Worm (Caenorhabditis elegans): ENCODE results near the gene F16H6.4.

DNA sequence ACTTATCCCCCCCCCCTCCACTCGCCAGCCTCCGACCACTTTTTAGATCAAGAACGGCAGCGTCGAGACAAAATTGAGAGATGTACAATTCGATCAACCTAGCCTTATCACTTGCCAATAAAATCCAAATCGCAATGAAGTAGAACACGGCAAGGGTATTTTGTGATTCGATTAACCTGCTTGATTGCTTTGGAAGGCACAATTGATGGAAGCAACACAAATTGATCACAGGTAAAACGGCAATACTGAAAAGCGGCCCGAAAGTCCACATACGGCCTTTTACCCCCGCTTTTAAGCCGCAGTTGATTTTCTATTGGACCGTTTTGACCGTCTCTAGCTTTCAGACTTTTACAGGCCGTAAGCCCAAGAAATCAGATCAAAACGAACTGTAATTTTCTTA is 10.2 kb upstream of the F16H6.4 start, which contains the start of gene clec-245:
- TF ChIP-seq lin-1 (GFP tag; IDR thresholded peaks at IDR 0.05), result no peak
- no peak for TF ChIP-seq arid-1 (GFP tag; conservative IDR thresholded peaks at IDR 0.05)
- no peak for TF ChIP-seq zfp-2 (tag; optimal IDR thresholded peaks at IDR 0.05)
- TF ChIP-seq jun-1 (tag; optimal IDR thresholded peaks at IDR 0.05), result no peak
- TF ChIP-seq F44E2.7 (GFP tag; IDR thresholded peaks at IDR 0.05), result no peak
- no peak for TF ChIP-seq ama-1 (optimal IDR thresholded peaks at IDR 0.05)
